Fruit fly (Drosophila melanogaster) whole organism, embryonic: ENCODE measurements around the gene CG15912.
A peak's percentile ranks its signal among the peaks of the same experiment; 100 is the strongest.

Source experiments
- Adf1 ChIP-seq: fragments of 200-800 bp; sonication (Bioruptor generic); IDR thresholded peaks from 2 replicates; pipeline ENCODE4 v1.3.6; 2022; ENCODE audit warnings: missing biosample characterization, missing genetic modification characterization
- CG10366 ChIP-seq: fragments of 200-800 bp; sonication (Bioruptor generic); IDR thresholded peaks from 2 replicates; pipeline ENCODE4 v1.3.6; 2022; ENCODE audit warnings: missing biosample characterization, missing genetic modification characterization
- CG11247 ChIP-seq: fragments of 200-800 bp; sonication (Bioruptor generic); IDR thresholded peaks from 2 replicates; pipeline ENCODE4 v1.3.6; 2022; ENCODE audit warnings: missing biosample characterization, missing genetic modification characterization
- CG11695 ChIP-seq: fragments of 200-800 bp; sonication (Bioruptor generic); IDR thresholded peaks from 3 replicates; pipeline ENCODE4 v1.3.6; 2022; ENCODE audit warnings: missing biosample characterization, missing genetic modification characterization
- CG12155 ChIP-seq: fragments of 200-800 bp; sonication (Bioruptor generic); optimal IDR thresholded peaks from 3 replicates; lab custom pipeline; 2016; ENCODE audit warnings: missing biosample characterization, missing genetic modification characterization
- CG13287 ChIP-seq: fragments of 200-800 bp; sonication (Bioruptor generic); IDR thresholded peaks from 2 replicates; pipeline ENCODE4 v1.3.6; 2022; ENCODE audit warnings: missing biosample characterization, missing genetic modification characterization; ENCODE audit not compliant: partially characterized antibody
- CG17385 ChIP-seq: fragments of 200-800 bp; sonication (Bioruptor generic); optimal IDR thresholded peaks from 3 replicates; lab custom pipeline; 2018; ENCODE audit warnings: missing biosample characterization, mild to moderate bottlenecking, missing genetic modification characterization
- CG2678 ChIP-seq: fragments of 200-800 bp; sonication (Bioruptor generic); optimal IDR thresholded peaks from 3 replicates; lab custom pipeline; 2019; ENCODE audit warnings: missing biosample characterization, mild to moderate bottlenecking, missing genetic modification characterization, moderate library complexity
- CG3847 ChIP-seq: fragments of 200-800 bp; sonication (Bioruptor generic); IDR thresholded peaks from 2 replicates; pipeline ENCODE4 v1.3.6; 2022; ENCODE audit warnings: missing biosample characterization, missing genetic modification characterization
- CG4282 ChIP-seq: fragments of 200-800 bp; sonication (Bioruptor generic); optimal IDR thresholded peaks from 2 replicates; lab custom pipeline; 2016; ENCODE audit warnings: missing biosample characterization, missing genetic modification characterization
- CG4360 ChIP-seq: fragments of 200-800 bp; sonication (Bioruptor generic); IDR thresholded peaks from 2 replicates; pipeline ENCODE4 v1.3.6; 2022; ENCODE audit warnings: missing biosample characterization, missing genetic modification characterization
- CG7963 ChIP-seq: fragments of 200-800 bp; sonication (Bioruptor generic); IDR thresholded peaks from 3 replicates; pipeline ENCODE4 v1.3.6; 2022; ENCODE audit warnings: missing biosample characterization, missing genetic modification characterization; ENCODE audit not compliant: partially characterized antibody
- CHES-1-like ChIP-seq: fragments of 200-800 bp; sonication (Bioruptor generic); optimal IDR thresholded peaks from 2 replicates; lab custom pipeline; 2016; ENCODE audit warnings: missing biosample characterization, missing genetic modification characterization
- Eip74EF ChIP-seq, 2 experiments: fragments of 200-800 bp in 1 of 2; fragments of >200 bp in 1 of 2; sonication (Bioruptor generic) in 1 of 2; optimal IDR thresholded peaks; 2 replicates each; lab custom pipeline; 2017 to 2019; ENCODE audit warnings: missing biosample characterization in 2 of 2, missing genetic modification characterization in 2 of 2, mild to moderate bottlenecking in 1 of 2, moderate library complexity in 1 of 2
- Pdp1 ChIP-seq, 2 experiments: fragments of 200-800 bp; sonication (Bioruptor generic); optimal IDR thresholded peaks; 3 replicates each; lab custom pipeline; 2016; ENCODE audit warnings: missing biosample characterization in 2 of 2, missing genetic modification characterization in 2 of 2, mild to moderate bottlenecking in 1 of 2, moderate library complexity in 1 of 2
- Rfx ChIP-seq: fragments of 200-800 bp; sonication (Bioruptor generic); IDR thresholded peaks from 2 replicates; pipeline ENCODE4 v1.3.6; 2022; ENCODE audit warnings: missing biosample characterization, missing genetic modification characterization
- Side ChIP-seq: fragments of 200-800 bp; sonication (Bioruptor generic); optimal IDR thresholded peaks from 2 replicates; lab custom pipeline; 2016; ENCODE audit warnings: missing biosample characterization, missing genetic modification characterization
- Xbp1 ChIP-seq: fragments of 200-800 bp; sonication (Bioruptor generic); optimal IDR thresholded peaks from 3 replicates; lab custom pipeline; 2016; ENCODE audit warnings: missing biosample characterization, mild to moderate bottlenecking, missing genetic modification characterization
- cg ChIP-seq: fragments of 200-800 bp; sonication (Bioruptor generic); optimal IDR thresholded peaks from 3 replicates; lab custom pipeline; 2019; ENCODE audit warnings: missing biosample characterization, mild to moderate bottlenecking, missing genetic modification characterization, moderate library complexity
- croc ChIP-seq: fragments of 200-800 bp; sonication (Bioruptor generic); conservative IDR thresholded peaks from 3 replicates; pipeline ENCODE4 v1.3.6; 2022; ENCODE audit warnings: missing biosample characterization, missing genetic modification characterization
- crol ChIP-seq: fragments of 200-800 bp; sonication (Bioruptor generic); IDR thresholded peaks from 2 replicates; pipeline ENCODE4 v1.3.6; 2022; ENCODE audit warnings: missing biosample characterization, missing genetic modification characterization
- eve ChIP-seq, 2 experiments: fragments of >200 bp; optimal IDR thresholded peaks; 2 replicates each; lab custom pipeline; 2017; ENCODE audit warnings: missing biosample characterization in 2 of 2, missing genetic modification characterization in 2 of 2
- fd64A ChIP-seq: fragments of 200-800 bp; sonication (Bioruptor generic); optimal IDR thresholded peaks from 3 replicates; lab custom pipeline; 2018; ENCODE audit warnings: missing biosample characterization, mild to moderate bottlenecking, missing genetic modification characterization
- gfzf ChIP-seq: fragments of 200-800 bp; sonication (Bioruptor generic); optimal IDR thresholded peaks from 2 replicates; lab custom pipeline; 2016; ENCODE audit warnings: missing biosample characterization, mild to moderate bottlenecking, missing genetic modification characterization, moderate library complexity
- hb ChIP-seq: fragments of 200-800 bp; sonication (Bioruptor generic); IDR thresholded peaks from 3 replicates; pipeline ENCODE4 v1.3.6; 2022; ENCODE audit warnings: missing biosample characterization, missing genetic modification characterization; ENCODE audit not compliant: partially characterized antibody
- hth ChIP-seq: fragments of >200 bp; optimal IDR thresholded peaks from 2 replicates; lab custom pipeline; 2017; ENCODE audit warnings: inconsistent platforms
- luna ChIP-seq: fragments of 200-800 bp; sonication (Bioruptor generic); optimal IDR thresholded peaks from 2 replicates; lab custom pipeline; 2016; ENCODE audit warnings: missing biosample characterization, missing genetic modification characterization
- nerfin-1 ChIP-seq: fragments of 200-800 bp; sonication (Bioruptor generic); optimal IDR thresholded peaks from 3 replicates; lab custom pipeline; 2019; ENCODE audit warnings: missing biosample characterization, mild to moderate bottlenecking, missing genetic modification characterization, moderate library complexity
- pnt ChIP-seq: fragments of 200-800 bp; sonication (Bioruptor generic); optimal IDR thresholded peaks from 3 replicates; lab custom pipeline; 2016; ENCODE audit warnings: missing biosample characterization, missing genetic modification characterization
- salm ChIP-seq: fragments of 200-800 bp; sonication (Bioruptor generic); optimal IDR thresholded peaks from 2 replicates; lab custom pipeline; 2018; ENCODE audit warnings: missing biosample characterization, mild to moderate bottlenecking, missing genetic modification characterization
- seq ChIP-seq: fragments of 200-800 bp; sonication (Bioruptor generic); IDR thresholded peaks from 2 replicates; pipeline ENCODE4 v1.3.6; 2022; ENCODE audit warnings: missing biosample characterization, missing genetic modification characterization
- so ChIP-seq: fragments of 200-800 bp; sonication (Bioruptor generic); IDR thresholded peaks from 3 replicates; pipeline ENCODE4 v1.3.6; 2022; ENCODE audit warnings: missing biosample characterization, missing genetic modification characterization
- sr ChIP-seq: fragments of 200-800 bp; sonication (Bioruptor generic); IDR thresholded peaks from 3 replicates; pipeline ENCODE4 v1.3.6; 2022; ENCODE audit warnings: missing biosample characterization, missing genetic modification characterization
- tap ChIP-seq: fragments of 200-800 bp; optimal IDR thresholded peaks from 3 replicates; lab custom pipeline; 2019; ENCODE audit warnings: missing biosample characterization, mild to moderate bottlenecking, missing genetic modification characterization, moderate library complexity
- toy ChIP-seq: fragments of 200-800 bp; sonication (Bioruptor generic); IDR thresholded peaks from 2 replicates; pipeline ENCODE4 v1.3.6; 2022; ENCODE audit warnings: missing biosample characterization, missing genetic modification characterization
- tup ChIP-seq: fragments of 200-800 bp; sonication (Bioruptor generic); optimal IDR thresholded peaks from 2 replicates; lab custom pipeline; 2016; ENCODE audit warnings: missing biosample characterization, mild to moderate bottlenecking, missing genetic modification characterization, moderate library complexity
- vvl ChIP-seq: fragments of 200-800 bp; sonication (Bioruptor generic); IDR thresholded peaks from 2 replicates; pipeline ENCODE4 v1.3.6; 2022; ENCODE audit warnings: missing biosample characterization, missing genetic modification characterization

Gene CG15912

dm6 chrX:4589951-4590771 is 41.3 kb downstream of the CG15912 start (continued):
- TF ChIP-seq croc (GFP tag; lab: Robert Waterston, UW) (peak; percentile 89), pnt (GFP tag; lab: Kevin White, UChicago) (peak; percentile 75), Rfx (GFP tag; lab: Robert Waterston, UW) (peak; percentile 93), CG13287 (GFP tag; lab: Robert Waterston, UW) (peak; percentile 14; the same call in 1 of the 2 replicates), toy (GFP tag; lab: Robert Waterston, UW) (peak; percentile 56; the same call in 1 of the 2 replicates), CG4282 (no peak), salm (peak; percentile 14), gfzf (GFP tag; lab: Kevin White, UChicago) (no peak), so (GFP tag; lab: Robert Waterston, UW) (peak; percentile 85), luna (GFP tag; lab: Kevin White, UChicago) (no peak), Adf1 (GFP tag; lab: Robert Waterston, UW) (peak; percentile 75), sr (GFP tag; lab: Robert Waterston, UW) (peak; percentile 84), hth (lab: Kevin White, UChicago) (no peak), Pdp1 (GFP tag; optimal IDR thresholded peaks at IDR 0.05; lab: Kevin White, UChicago) (peak; percentile 17 to 54), CG3847 (peak; percentile 83), vvl (GFP tag; lab: Robert Waterston, UW) (peak; percentile 96), seq (peak; percentile 94), tup (GFP tag; lab: Kevin White, UChicago) (no peak), hb (no peak), fd64A (GFP tag; lab: Kevin White, UChicago) (peak; percentile 51)

DNA sequence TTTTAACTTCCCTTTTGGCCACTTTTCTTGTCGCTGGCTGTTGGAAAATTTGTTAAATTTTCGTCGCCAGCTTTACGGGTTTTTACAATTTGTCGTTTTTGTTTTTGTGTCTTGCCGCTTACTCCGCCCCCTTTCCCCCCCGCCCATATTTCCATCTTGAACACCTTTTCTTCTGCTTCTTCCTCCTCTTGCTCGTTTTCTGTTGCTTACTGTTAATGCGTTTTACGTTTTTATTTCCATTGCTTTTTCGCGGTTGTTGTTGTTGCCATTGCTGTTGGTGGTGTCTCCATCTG is 41.8 kb downstream of the CG15912 start:
- TF ChIP-seq tap (tag; lab: Kevin White, UChicago): no peak
- TF ChIP-seq CG4360: peak; percentile 64; the same call in 1 of the 2 replicates
- no peak for TF ChIP-seq CG10366 (GFP tag; lab: Robert Waterston, UW)
- TF ChIP-seq CG2678 (tag; lab: Kevin White, UChicago): peak; percentile 6
- no peak for TF ChIP-seq CG11695 (GFP tag; lab: Robert Waterston, UW)
- peak; percentile 69 for TF ChIP-seq CG17385 (GFP tag; lab: Kevin White, UChicago)
- TF ChIP-seq CG12155 (GFP tag; lab: Kevin White, UChicago): no peak
- no peak for TF ChIP-seq Pdp1 (GFP tag; optimal IDR thresholded peaks at IDR 0.05; lab: Kevin White, UChicago)
- TF ChIP-seq tup (GFP tag; lab: Kevin White, UChicago): no peak
- no peak for TF ChIP-seq Xbp1
- no peak for TF ChIP-seq nerfin-1
- TF ChIP-seq eve (GFP tag; optimal IDR thresholded peaks at IDR 0.05; lab: Kevin White, UChicago): peak in 1 of 2 experiments; percentile 62
- no peak for TF ChIP-seq CG7963 (GFP tag; lab: Robert Waterston, UW)
- no peak for TF ChIP-seq CHES-1-like (GFP tag; lab: Kevin White, UChicago)
- TF ChIP-seq Eip74EF (GFP tag; optimal IDR thresholded peaks at IDR 0.05; lab: Kevin White, UChicago): no peak
- TF ChIP-seq, all 482 proteins: peak for 4

DNA sequence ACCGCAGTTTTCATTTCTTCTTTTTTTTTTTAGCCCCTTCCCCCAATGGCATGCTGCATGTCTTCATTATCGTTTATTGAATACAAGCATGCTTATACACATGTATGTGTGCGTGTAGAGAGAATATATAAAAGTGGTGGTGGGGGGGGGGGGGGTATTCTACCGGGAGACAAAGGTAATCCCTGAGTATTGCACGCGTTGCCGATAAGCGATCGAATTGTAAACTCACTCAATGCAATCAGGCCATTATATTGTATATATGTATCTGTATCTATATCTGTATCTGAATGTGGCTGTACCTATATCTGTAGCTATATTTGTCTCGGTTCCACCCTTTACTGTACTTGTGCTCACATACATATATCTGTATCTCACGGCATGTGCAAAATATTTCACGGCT is 43.4 kb downstream of the CG15912 start:
- TF ChIP-seq Side (GFP tag; lab: Kevin White, UChicago) (no peak), crol (0 out of 2 replicates have a peak, but pooled peaks have one; percentile 30), cg (peak; percentile 31), CG11247 (GFP tag; lab: Robert Waterston, UW) (no peak)
